Worm (Caenorhabditis elegans) whole organism, L3 larva: ENCODE results near the gene H27A22.1.

Experiments used
- R02D3.7 ChIP-seq: fragments of 150-350 bp; optimal IDR thresholded peaks from 2 replicates; lab custom pipeline; 2014; ENCODE audit warnings: missing biosample characterization, missing genetic modification characterization
- aly-2 ChIP-seq: fragments of 150-350 bp; optimal IDR thresholded peaks from 2 replicates; lab custom pipeline; 2014; ENCODE audit warnings: missing biosample characterization, missing genetic modification characterization
- ceh-16 ChIP-seq: sonication (generic microtip); optimal IDR thresholded peaks from 2 replicates; lab custom pipeline; 2017; ENCODE audit warnings: missing biosample characterization, missing genetic modification characterization
- ceh-28 ChIP-seq: fragments of 150-350 bp; optimal IDR thresholded peaks from 2 replicates; lab custom pipeline; 2014; ENCODE audit warnings: missing biosample characterization, missing genetic modification reagents, missing genetic modification characterization
- ceh-82 ChIP-seq: fragments of 150-350 bp; optimal IDR thresholded peaks from 2 replicates; lab custom pipeline; 2014; ENCODE audit warnings: missing biosample characterization, missing genetic modification characterization
- ceh-9 ChIP-seq: sonication (generic microtip); optimal IDR thresholded peaks from 2 replicates; lab custom pipeline; 2018; ENCODE audit warnings: missing biosample characterization, missing genetic modification characterization
- egl-27 ChIP-seq: sonication (generic microtip); optimal IDR thresholded peaks from 4 replicates; lab custom pipeline; 2017; ENCODE audit warnings: missing biosample characterization, missing genetic modification reagents, missing genetic modification characterization
- elt-1 ChIP-seq: fragments of 150-350 bp; optimal IDR thresholded peaks from 2 replicates; lab custom pipeline; 2014; ENCODE audit warnings: missing biosample characterization, missing genetic modification characterization
- elt-2 ChIP-seq: sonication (generic microtip); optimal IDR thresholded peaks from 2 replicates; lab custom pipeline; 2016; ENCODE audit warnings: missing genetic modification reagents, mild to moderate bottlenecking, missing genetic modification characterization, missing compliant biosample characterization
- eor-1 ChIP-seq, 2 experiments: fragments of 150-350 bp; optimal IDR thresholded peaks; 2 replicates each; lab custom pipeline; 2014 to 2018; ENCODE audit warnings: missing biosample characterization in 2 of 2, missing genetic modification characterization in 2 of 2
- fkh-10 ChIP-seq: sonication (generic microtip); optimal IDR thresholded peaks from 2 replicates; lab custom pipeline; 2017; ENCODE audit warnings: missing biosample characterization, missing genetic modification reagents, missing genetic modification characterization
- fkh-2 ChIP-seq: fragments of 150-350 bp; optimal IDR thresholded peaks from 2 replicates; lab custom pipeline; 2014; ENCODE audit warnings: missing biosample characterization, missing genetic modification reagents, missing genetic modification characterization
- fos-1 ChIP-seq: fragments of 150-350 bp; optimal IDR thresholded peaks from 2 replicates; lab custom pipeline; 2014; ENCODE audit warnings: missing biosample characterization, missing genetic modification characterization
- jun-1 ChIP-seq: fragments of 150-350 bp; optimal IDR thresholded peaks from 2 replicates; lab custom pipeline; 2014; ENCODE audit warnings: missing biosample characterization, missing genetic modification reagents, missing genetic modification characterization
- lin-15B ChIP-seq: fragments of 150-350 bp; optimal IDR thresholded peaks from 2 replicates; lab custom pipeline; 2014; ENCODE audit warnings: missing biosample characterization, missing genetic modification characterization
- lin-39 ChIP-seq: fragments of 150-350 bp; optimal IDR thresholded peaks from 2 replicates; lab custom pipeline; 2018; ENCODE audit warnings: missing biosample characterization, missing genetic modification reagents, missing genetic modification characterization
- mdl-1 ChIP-seq: fragments of 150-350 bp; optimal IDR thresholded peaks from 2 replicates; lab custom pipeline; 2014; ENCODE audit warnings: missing biosample characterization, missing genetic modification characterization
- mml-1 ChIP-seq: fragments of 150-350 bp; sonication (generic microtip); optimal IDR thresholded peaks from 3 replicates; lab custom pipeline; 2014; ENCODE audit warnings: missing biosample characterization, missing genetic modification characterization
- nfya-1 ChIP-seq: sonication (generic microtip); optimal IDR thresholded peaks from 2 replicates; lab custom pipeline; 2017; ENCODE audit warnings: missing genetic modification characterization, mild to moderate bottlenecking, missing compliant biosample characterization, antibody characterized with exemption, moderate library complexity; ENCODE audit not compliant: insufficient read depth
- nhr-11 ChIP-seq: fragments of 150-350 bp; optimal IDR thresholded peaks from 2 replicates; lab custom pipeline; 2014; ENCODE audit warnings: missing biosample characterization, missing genetic modification characterization
- nhr-23 ChIP-seq: fragments of 150-350 bp; optimal IDR thresholded peaks from 2 replicates; lab custom pipeline; 2014; ENCODE audit warnings: missing biosample characterization, missing genetic modification reagents, missing genetic modification characterization
- nhr-28 ChIP-seq: fragments of 150-350 bp; optimal IDR thresholded peaks from 2 replicates; lab custom pipeline; 2014; ENCODE audit warnings: missing biosample characterization, missing genetic modification characterization
- nhr-43 ChIP-seq: sonication (generic microtip); optimal IDR thresholded peaks from 2 replicates; lab custom pipeline; 2016; ENCODE audit warnings: mild to moderate bottlenecking, missing genetic modification characterization, missing compliant biosample characterization; ENCODE audit not compliant: poor library complexity, severe bottlenecking
- nhr-67 ChIP-seq: fragments of 150-350 bp; optimal IDR thresholded peaks from 2 replicates; lab custom pipeline; 2014; ENCODE audit warnings: missing biosample characterization, missing genetic modification characterization
- nhr-76 ChIP-seq: fragments of 150-350 bp; sonication (generic microtip); optimal IDR thresholded peaks from 5 replicates; lab custom pipeline; 2014; ENCODE audit warnings: missing biosample characterization, missing genetic modification characterization
- nhr-77 ChIP-seq: fragments of 150-350 bp; optimal IDR thresholded peaks from 2 replicates; lab custom pipeline; 2014; ENCODE audit warnings: missing biosample characterization, missing genetic modification characterization
- pha-4 ChIP-seq: fragments of 150-350 bp; optimal IDR thresholded peaks from 2 replicates; lab custom pipeline; 2014; ENCODE audit warnings: missing biosample characterization, missing genetic modification reagents, missing genetic modification characterization
- pqm-1 ChIP-seq: fragments of 150-350 bp; optimal IDR thresholded peaks from 2 replicates; lab custom pipeline; 2017; ENCODE audit warnings: missing biosample characterization, missing genetic modification characterization, inconsistent platforms
- sea-2 ChIP-seq: fragments of 150-350 bp; sonication (generic microtip); optimal IDR thresholded peaks from 4 replicates; lab custom pipeline; 2014; ENCODE audit warnings: missing biosample characterization, missing genetic modification reagents, missing genetic modification characterization
- skn-1 ChIP-seq: fragments of 150-350 bp; optimal IDR thresholded peaks from 2 replicates; lab custom pipeline; 2014; ENCODE audit warnings: missing biosample characterization, missing genetic modification characterization
- snpc-4 ChIP-seq: fragments of 150-350 bp; optimal IDR thresholded peaks from 2 replicates; lab custom pipeline; 2014; ENCODE audit warnings: missing biosample characterization, missing genetic modification characterization
- unc-62 ChIP-seq: fragments of 150-350 bp; sonication (generic microtip); optimal IDR thresholded peaks from 4 replicates; lab custom pipeline; 2014; ENCODE audit warnings: missing biosample characterization, missing genetic modification reagents, missing genetic modification characterization
- ztf-11 ChIP-seq: fragments of 150-350 bp; optimal IDR thresholded peaks from 2 replicates; lab custom pipeline; 2014; ENCODE audit warnings: missing biosample characterization, missing genetic modification characterization

H27A22.1 gene

ce11 chrV:10589774-10590528 is 12.4 kb upstream of the H27A22.1 start, which contains the start of gene ttr-23:
ttr-23 (minus strand) TSS chrV:10589860.
- TF ChIP-seq fkh-2 (tag; lab: Kevin White, UChicago) (no peak), nhr-28 (no peak), nhr-77 (tag; lab: Kevin White, UChicago) (no peak), pha-4 (peak; percentile 51), pqm-1 (tag; lab: Kevin White, UChicago) (peak; percentile 6), lin-15B (tag; lab: Kevin White, UChicago) (no peak), aly-2 (tag; lab: Kevin White, UChicago) (no peak), ztf-11 (tag; lab: Kevin White, UChicago) (no peak), fos-1 (tag; lab: Kevin White, UChicago) (no peak), mml-1 (no peak), ceh-9 (tag; lab: Kevin White, UChicago) (no peak), nhr-43 (tag; lab: Kevin White, UChicago) (no peak), nhr-11 (tag; lab: Kevin White, UChicago) (no peak), nfya-1 (tag; lab: Kevin White, UChicago) (no peak), elt-1 (no peak), ceh-28 (tag; lab: Kevin White, UChicago) (peak; percentile 37), snpc-4 (no peak), nhr-76 (tag; lab: Kevin White, UChicago) (no peak), jun-1 (tag; lab: Kevin White, UChicago) (no peak), elt-2 (tag; lab: Kevin White, UChicago) (peak; percentile 70)

- TF ChIP-seq skn-1 (tag; lab: Kevin White, UChicago) (no peak), fkh-10 (no peak), lin-39 (tag; lab: Kevin White, UChicago) (no peak), eor-1 (tag; optimal IDR thresholded peaks at IDR 0.05; lab: Kevin White, UChicago) (no peak), nhr-43 (tag; lab: Kevin White, UChicago) (no peak), nfya-1 (tag; lab: Kevin White, UChicago) (no peak)
- TF ChIP-seq, all 47 proteins: peak for 0
These were observed 9.9 kb upstream of the H27A22.1 start, which contains the start of gene T21C9.9 for ce11 chrV:10592479-10592878. T21C9.9 (minus strand) TSS chrV:10592579.

- TF ChIP-seq nhr-67 (tag; lab: Kevin White, UChicago) (no peak), ceh-16 (tag; lab: Kevin White, UChicago) (no peak), nhr-28 (no peak), ceh-82 (tag; lab: Kevin White, UChicago) (no peak), sea-2 (GFP tag; lab: Kevin White, UChicago) (no peak), eor-1 (tag; optimal IDR thresholded peaks at IDR 0.05; lab: Kevin White, UChicago) (no peak), mdl-1 (tag; lab: Kevin White, UChicago) (no peak), lin-15B (tag; lab: Kevin White, UChicago) (no peak), nhr-23 (no peak), egl-27 (tag; lab: Kevin White, UChicago) (no peak), R02D3.7 (no peak), ceh-9 (tag; lab: Kevin White, UChicago) (no peak), aly-2 (tag; lab: Kevin White, UChicago) (no peak)
- TF ChIP-seq, all 47 proteins: peak for 0
These were observed 7.5 kb upstream of the H27A22.1 start, which contains the start of gene T21C9.11 for ce11 chrV:10594810-10595209. T21C9.11 (minus strand) TSS chrV:10594910.

ce11 chrV:10597234-10597633 is 5.1 kb upstream of the H27A22.1 start, which contains the start of gene T21C9.13:
T21C9.13 (plus strand) TSS chrV:10597266.
- TF ChIP-seq unc-62 (GFP tag; lab: Kevin White, UChicago) (no peak), fkh-2 (tag; lab: Kevin White, UChicago) (no peak), nhr-28 (no peak), nhr-11 (tag; lab: Kevin White, UChicago) (no peak), ceh-9 (tag; lab: Kevin White, UChicago) (no peak), fos-1 (tag; lab: Kevin White, UChicago) (no peak), pqm-1 (tag; lab: Kevin White, UChicago) (no peak), nhr-23 (no peak), snpc-4 (no peak)
